Worm (Caenorhabditis elegans) whole organism, mixed stage, embryonic: ENCODE data around the gene math-49.
"Not testable (repeated sequence)": the region's sequence is repeated elsewhere in the genome, so short reads cannot be mapped to it uniquely, and the experiment has no call there.

ENCODE experiments used
- ces-1 ChIP-seq: fragments of 150-350 bp; optimal IDR thresholded peaks from 2 replicates; lab custom pipeline; 2014; ENCODE audit warnings: missing biosample characterization, missing genetic modification reagents, missing genetic modification characterization
- lin-32 ChIP-seq: fragments of 200-800 bp; sonication (Bioruptor generic); optimal IDR thresholded peaks from 2 replicates; lab custom pipeline; 2018; ENCODE audit warnings: mild to moderate bottlenecking, missing genetic modification characterization, missing compliant biosample characterization
- snpc-4 ChIP-seq: fragments of 150-350 bp; optimal IDR thresholded peaks from 2 replicates; lab custom pipeline; 2014; ENCODE audit warnings: missing biosample characterization, missing genetic modification characterization
- unc-62 ChIP-seq: fragments of 150-350 bp; optimal IDR thresholded peaks from 2 replicates; lab custom pipeline; 2014; ENCODE audit warnings: missing biosample characterization, missing genetic modification reagents, missing genetic modification characterization

DNA sequence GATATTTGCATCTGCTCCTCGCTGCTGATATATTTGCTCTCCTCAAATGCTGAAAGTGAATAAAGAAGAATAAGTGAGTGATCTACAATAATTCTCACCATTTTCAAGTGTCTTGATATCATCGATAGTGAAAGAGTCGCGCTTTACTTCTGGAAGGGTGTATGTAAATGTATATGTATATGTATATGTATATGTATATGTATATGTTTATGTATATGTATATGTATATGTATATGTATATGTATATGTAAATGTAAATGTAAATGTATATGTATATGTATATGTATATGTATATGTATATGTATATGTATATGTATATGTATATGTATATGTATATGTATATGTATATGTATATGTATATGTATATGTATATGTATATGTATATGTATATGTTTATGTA, 45.3 kb upstream of the math-49 start, which contains the start of gene ceh-84:
- not testable (repeated sequence) for TF ChIP-seq lin-32 (GFP tag; lab: Kevin White, UChicago); ces-1 (GFP tag; lab: Kevin White, UChicago); unc-62 (GFP tag; lab: Kevin White, UChicago); snpc-4 (tag; lab: Kevin White, UChicago)
